Worm (Caenorhabditis elegans): ENCODE data around the gene abl-1.

- TF ChIP-seq F23B12.7 (tag; optimal IDR thresholded peaks at IDR 0.05; ENCODE audit: insufficient read depth) (no peak), F55B11.4 (tag; optimal IDR thresholded peaks at IDR 0.05; ENCODE audit: borderline replicate concordance, insufficient read depth) (no peak), lsl-1 (GFP tag; optimal IDR thresholded peaks at IDR 0.05) (no peak), pha-4 (tag; optimal IDR thresholded peaks at IDR 0.05) (no peak), rcor-1 (GFP tag; IDR thresholded peaks at IDR 0.05) (no peak)
These were observed 1.4 kb downstream of the abl-1 start for ce11 chrX:10622607-10623006.
